Fruit fly (Drosophila melanogaster) whole organism, embryonic: ENCODE results near the gene Shawn.

Experiments
- Xbp1 ChIP-seq: fragments of 200-800 bp; sonication (Bioruptor generic); optimal IDR thresholded peaks from 3 replicates; lab custom pipeline; 2016; ENCODE audit warnings: missing biosample characterization, mild to moderate bottlenecking, missing genetic modification characterization
- sens ChIP-seq: fragments of 200-800 bp; sonication (Bioruptor generic); peaks from one replicate; lab custom pipeline; 2016; ENCODE audit warnings: missing biosample characterization, missing genetic modification characterization

DNA sequence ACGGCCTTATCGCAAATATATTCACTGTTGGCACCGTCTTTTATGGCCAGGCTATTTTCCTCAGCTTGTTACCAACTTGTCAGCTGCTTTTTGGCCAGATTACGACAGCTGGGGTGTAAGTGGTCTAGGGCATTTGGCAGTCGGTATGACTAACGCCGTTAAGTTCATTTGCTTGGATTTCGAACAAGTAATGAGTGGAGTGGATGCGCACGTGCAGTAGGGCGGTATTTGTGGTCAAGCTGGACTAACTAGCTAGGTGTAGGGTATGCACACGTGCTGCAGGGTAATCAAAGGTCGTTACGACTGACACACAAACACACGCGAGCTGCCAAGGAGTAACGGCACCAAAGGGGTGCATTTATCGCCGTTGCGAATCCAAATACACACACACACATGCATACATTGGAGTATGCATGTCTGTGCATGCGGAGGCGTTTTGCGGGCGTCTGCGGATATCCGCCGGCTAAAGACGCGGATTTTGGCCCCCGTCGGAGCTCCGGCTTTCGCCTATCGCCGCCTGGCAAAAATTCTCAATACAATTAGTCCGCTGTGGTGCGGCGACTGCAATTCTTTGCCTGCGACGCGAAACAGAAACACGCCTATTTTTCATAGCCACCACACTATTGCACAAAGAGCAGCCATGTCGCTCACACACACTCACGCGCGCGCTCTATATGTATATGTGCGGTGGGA lies 33.2 kb upstream of the Shawn start:
- TF ChIP-seq Xbp1 (no peak), sens (GFP tag; lab: Kevin White, UChicago) (no peak)
